Fruit fly (Drosophila melanogaster): ENCODE data around the gene Pcyt2.

Gene Pcyt2

dm6 chr3L:1558178-1558788 lies 5.0 kb downstream of the Pcyt2 start, which contains the start of the genes Pex10 and CG12099 (continued):
- peak; percentile 93 for TF ChIP-seq gem (tag; optimal IDR thresholded peaks at IDR 0.05)
- peak; percentile 89 for TF ChIP-seq CG2120 (GFP tag; optimal IDR thresholded peaks at IDR 0.05)
- no peak for TF ChIP-seq en (GFP tag; optimal IDR thresholded peaks at IDR 0.05)
- no peak for TF ChIP-seq Lpt (GFP tag; optimal IDR thresholded peaks at IDR 0.05)
- TF ChIP-seq Drgx (GFP tag; IDR thresholded peaks at IDR 0.05): peak; percentile 82
- peak; percentile 96 for TF ChIP-seq Rfx (GFP tag; IDR thresholded peaks at IDR 0.05)
- TF ChIP-seq salm (tag; optimal IDR thresholded peaks at IDR 0.05): peak; percentile 59
- peak; percentile 48 for TF ChIP-seq Side (GFP tag; optimal IDR thresholded peaks at IDR 0.05)
- peak; percentile 78 for TF ChIP-seq kni (GFP tag; optimal IDR thresholded peaks at IDR 0.05)
- TF ChIP-seq CG14441 (GFP tag; IDR thresholded peaks at IDR 0.05): peak; percentile 89
- peak; percentile 50 for TF ChIP-seq CG6765 (GFP tag; optimal IDR thresholded peaks at IDR 0.05)
- peak; percentile 84 for TF ChIP-seq cato (GFP tag; optimal IDR thresholded peaks at IDR 0.05; ENCODE audit: borderline replicate concordance)
- peak; percentile 86 for TF ChIP-seq unpg (GFP tag; optimal IDR thresholded peaks at IDR 0.05)
- TF ChIP-seq sima (GFP tag; optimal IDR thresholded peaks at IDR 0.05): no peak
- peak; percentile 86 for TF ChIP-seq ssp (GFP tag; IDR thresholded peaks at IDR 0.05)
- peak; percentile 58 for TF ChIP-seq CG9797 (GFP tag; optimal IDR thresholded peaks at IDR 0.05)
- peak; percentile 94 for TF ChIP-seq CG9817 (tag; optimal IDR thresholded peaks at IDR 0.05)
- TF ChIP-seq CG2889 (GFP tag; IDR thresholded peaks at IDR 0.05): peak; percentile 79
- no peak for TF ChIP-seq CG12769 (tag; optimal IDR thresholded peaks at IDR 0.05)
- no peak for TF ChIP-seq fru (optimal IDR thresholded peaks at IDR 0.05)
- TF ChIP-seq CG8388 (GFP tag; optimal IDR thresholded peaks at IDR 0.05): peak; percentile 85
- TF ChIP-seq Dek (tag; optimal IDR thresholded peaks at IDR 0.05): peak; percentile 85
- peak; percentile 76 for TF ChIP-seq vfl (GFP tag; optimal IDR thresholded peaks at IDR 0.05)
- peak; percentile 91 for TF ChIP-seq CG7372 (GFP tag; IDR thresholded peaks at IDR 0.05)
- peak; percentile 66 for TF ChIP-seq Nf-YA (GFP tag; IDR thresholded peaks at IDR 0.05)
- peak; percentile 93 for TF ChIP-seq tgo (GFP tag; IDR thresholded peaks at IDR 0.05)
- TF ChIP-seq vnd (GFP tag; IDR thresholded peaks at IDR 0.05; ENCODE audit: partially characterized antibody): peak; percentile 92
- TF ChIP-seq Scr (GFP tag; IDR thresholded peaks at IDR 0.05; ENCODE audit: partially characterized antibody): peak; percentile 97
- no peak for TF ChIP-seq repo (GFP tag; optimal IDR thresholded peaks at IDR 0.05)
- no peak for TF ChIP-seq pita (GFP tag; optimal IDR thresholded peaks at IDR 0.05)
- peak; percentile 0 for TF ChIP-seq slp2 (GFP tag; optimal IDR thresholded peaks at IDR 0.05)
- TF ChIP-seq YL-1 (GFP tag; optimal IDR thresholded peaks at IDR 0.05): peak; percentile 99
- TF ChIP-seq CG2199 (GFP tag; IDR thresholded peaks at IDR 0.05): 0 out of 3 replicates have a peak, but pooled peaks have one; percentile 69
- peak; percentile 32 for TF ChIP-seq pros (GFP tag; optimal IDR thresholded peaks at IDR 0.05)
- TF ChIP-seq CG18011 (GFP tag; optimal IDR thresholded peaks at IDR 0.05): peak; percentile 74
- TF ChIP-seq Hmr (GFP tag; optimal IDR thresholded peaks at IDR 0.05): peak; percentile 89
- peak; percentile 97 for TF ChIP-seq CG3847 (GFP tag; IDR thresholded peaks at IDR 0.05)
- TF ChIP-seq BEAF-32 (GFP tag; optimal IDR thresholded peaks at IDR 0.05): peak; percentile 97
- TF ChIP-seq schlank (tag; optimal IDR thresholded peaks at IDR 0.05): peak; percentile 74
- peak; percentile 89 for TF ChIP-seq zen (tag; optimal IDR thresholded peaks at IDR 0.05)

DNA sequence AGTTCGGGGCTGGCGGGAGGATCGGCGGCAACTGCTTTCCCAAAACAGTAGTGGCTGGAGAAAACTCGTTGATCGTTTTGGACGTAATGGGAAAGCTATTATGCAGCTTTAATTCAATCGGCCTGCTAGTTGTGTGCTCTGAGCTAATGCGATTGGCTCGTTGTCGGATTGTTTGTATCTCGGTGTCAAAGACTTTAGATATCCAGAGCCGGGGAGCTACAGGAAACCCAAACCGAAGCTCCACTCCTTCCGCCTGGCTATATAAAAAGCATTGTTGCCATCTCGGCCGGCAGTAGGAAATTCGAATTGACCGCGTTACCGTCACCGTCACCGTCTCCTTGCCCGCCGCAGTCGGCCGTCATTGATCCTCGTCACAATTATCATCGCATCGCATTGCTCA lies 11.8 kb downstream of the Pcyt2 start, which contains the start of gene CG12003:
TSS of gene CG12003 (plus strand) at position 301 of the 400 bp plus-strand sequence.
- no peak for TF ChIP-seq CG4404 (GFP tag; IDR thresholded peaks at IDR 0.05)
- TF ChIP-seq CG11560 (tag; IDR thresholded peaks at IDR 0.05): no peak
- no peak for TF ChIP-seq ham (GFP tag; IDR thresholded peaks at IDR 0.05)

Data from whole organism, embryonic.